Fruit fly (Drosophila melanogaster) whole organism, pupa: ENCODE results near the gene Ufsp2.

Experiments used
- CG10348 ChIP-seq: fragments of 200-800 bp; sonication (Bioruptor generic); IDR thresholded peaks from 2 replicates; pipeline ENCODE4 v1.3.6; 2022; ENCODE audit warnings: missing biosample characterization, missing genetic modification characterization
- CG12605 ChIP-seq: fragments of 200-800 bp; sonication (Bioruptor generic); IDR thresholded peaks from 2 replicates; pipeline ENCODE4 v1.3.6; 2022; ENCODE audit warnings: missing biosample characterization, missing genetic modification characterization
- CG13204 ChIP-seq: fragments of 200-800 bp; sonication (Bioruptor generic); optimal IDR thresholded peaks from 2 replicates; lab custom pipeline; 2018; ENCODE audit warnings: missing biosample characterization, mild to moderate bottlenecking, missing genetic modification characterization, moderate library complexity
- CG14655 ChIP-seq: fragments of 200-800 bp; sonication (Bioruptor generic); optimal IDR thresholded peaks from 3 replicates; lab custom pipeline; 2017; ENCODE audit warnings: mild to moderate bottlenecking, missing biosample characterization, missing genetic modification reagents, missing genetic modification characterization
- CG15710 ChIP-seq: fragments of 200-800 bp; sonication (Bioruptor generic); optimal IDR thresholded peaks from 2 replicates; lab custom pipeline; 2018; ENCODE audit warnings: missing biosample characterization, mild to moderate bottlenecking, missing genetic modification characterization, moderate library complexity
- CG17806 ChIP-seq: fragments of 200-800 bp; sonication (Bioruptor generic); optimal IDR thresholded peaks from 2 replicates; lab custom pipeline; 2018; ENCODE audit warnings: missing biosample characterization, mild to moderate bottlenecking, missing genetic modification characterization, moderate library complexity
- CG32121 ChIP-seq: fragments of 200-800 bp; sonication (Bioruptor generic); IDR thresholded peaks from 2 replicates; pipeline ENCODE4 v1.3.6; 2022; ENCODE audit warnings: missing biosample characterization, missing genetic modification characterization
- CG34367 ChIP-seq: fragments of 200-800 bp; sonication (Bioruptor generic); optimal IDR thresholded peaks from 2 replicates; lab custom pipeline; 2018; ENCODE audit warnings: missing biosample characterization, mild to moderate bottlenecking, missing genetic modification characterization
- CG4496 ChIP-seq: fragments of 200-800 bp; sonication (Bioruptor generic); IDR thresholded peaks from 3 replicates; pipeline ENCODE4 v1.3.6; 2022; ENCODE audit warnings: missing biosample characterization, missing genetic modification characterization
- CG8159 ChIP-seq: fragments of 200-800 bp; sonication (Bioruptor generic); optimal IDR thresholded peaks from 3 replicates; lab custom pipeline; 2018; ENCODE audit warnings: missing biosample characterization, mild to moderate bottlenecking, missing genetic modification characterization, moderate library complexity
- CG8301 ChIP-seq: fragments of 200-800 bp; sonication (Bioruptor generic); optimal IDR thresholded peaks from 2 replicates; lab custom pipeline; 2018; ENCODE audit warnings: missing biosample characterization, mild to moderate bottlenecking, missing genetic modification characterization
- CG9948 ChIP-seq: fragments of 200-800 bp; sonication (Bioruptor generic); optimal IDR thresholded peaks from 2 replicates; lab custom pipeline; 2018; ENCODE audit warnings: missing biosample characterization, mild to moderate bottlenecking, missing genetic modification characterization, moderate library complexity
- D1 ChIP-seq: fragments of 200-800 bp; sonication (Bioruptor generic); optimal IDR thresholded peaks from 2 replicates; lab custom pipeline; 2018; ENCODE audit warnings: missing biosample characterization, mild to moderate bottlenecking, missing genetic modification characterization, moderate library complexity
- EcR ChIP-seq: fragments of 200-800 bp; sonication (Bioruptor generic); optimal IDR thresholded peaks from 3 replicates; lab custom pipeline; 2019; ENCODE audit warnings: missing biosample characterization, missing genetic modification characterization, mild to moderate bottlenecking, moderate library complexity, missing genetic modification reagents
- Ets98B ChIP-seq: fragments of 200-800 bp; sonication (Bioruptor generic); IDR thresholded peaks from 2 replicates; pipeline ENCODE4 v1.3.6; 2022; ENCODE audit warnings: missing biosample characterization, missing genetic modification characterization
- Pif1A ChIP-seq: fragments of 200-800 bp; sonication (Bioruptor generic); optimal IDR thresholded peaks from 3 replicates; lab custom pipeline; 2016; ENCODE audit warnings: missing biosample characterization, missing genetic modification characterization
- Pif1B ChIP-seq: fragments of 200-800 bp; sonication (Bioruptor generic); optimal IDR thresholded peaks from 3 replicates; lab custom pipeline; 2016; ENCODE audit warnings: missing biosample characterization, missing genetic modification characterization
- Snoo ChIP-seq: fragments of 200-800 bp; sonication (Bioruptor generic); optimal IDR thresholded peaks from 3 replicates; lab custom pipeline; 2017; ENCODE audit warnings: missing biosample characterization, mild to moderate bottlenecking, missing genetic modification characterization, inconsistent platforms
- fd96Ca ChIP-seq: fragments of 200-800 bp; sonication (Bioruptor generic); IDR thresholded peaks from 3 replicates; pipeline ENCODE4 v1.3.6; 2022; ENCODE audit warnings: missing biosample characterization, missing genetic modification characterization
- gl ChIP-seq: fragments of 200-800 bp; sonication (Bioruptor generic); optimal IDR thresholded peaks from 2 replicates; lab custom pipeline; 2018; ENCODE audit warnings: missing biosample characterization, mild to moderate bottlenecking, missing genetic modification characterization
- rn ChIP-seq: fragments of 200-800 bp; sonication (Bioruptor generic); IDR thresholded peaks from 2 replicates; pipeline ENCODE4 v1.3.6; 2022; ENCODE audit warnings: missing biosample characterization, missing genetic modification characterization

Gene Ufsp2

DNA sequence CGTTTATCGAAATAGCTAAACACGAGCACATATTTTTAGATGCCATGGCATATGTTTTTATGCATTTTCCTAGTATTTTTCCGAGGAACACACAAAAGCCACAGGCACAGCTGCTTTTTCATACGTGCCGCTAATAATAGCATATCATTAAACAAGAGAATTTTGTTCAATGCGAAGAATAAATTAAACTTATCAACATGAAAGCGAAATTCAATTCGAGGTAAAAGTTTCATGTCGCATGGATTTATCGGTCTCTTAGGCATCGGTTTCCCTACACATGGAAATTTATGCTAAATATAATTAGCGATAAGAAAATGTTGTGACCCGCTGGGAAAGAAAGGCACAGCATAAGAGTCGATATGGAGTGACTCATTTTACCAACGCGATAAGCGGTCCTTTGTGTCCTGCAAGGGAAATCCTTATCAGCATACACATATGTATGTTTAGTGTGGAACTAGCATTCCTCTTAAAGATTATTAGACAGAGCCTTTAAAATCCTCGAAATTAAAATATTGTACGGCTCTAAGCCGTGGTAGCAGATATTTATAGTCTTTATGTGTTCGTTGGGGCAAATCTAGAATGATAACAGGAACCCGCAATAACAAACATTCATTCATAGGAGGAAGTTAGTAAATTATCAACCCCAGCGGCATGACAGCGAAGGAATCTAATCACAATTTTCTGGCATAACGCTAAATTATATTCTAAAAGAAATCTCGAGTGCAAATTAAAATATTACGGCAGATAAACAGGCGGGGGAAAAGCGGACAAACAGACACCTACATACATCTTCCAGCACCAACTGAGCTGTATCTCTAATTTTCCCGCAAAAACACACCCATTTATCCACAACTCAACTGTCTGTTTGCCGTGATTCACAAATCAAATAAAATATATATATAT is 44.7 kb upstream of the Ufsp2 start, which contains the start of gene CG43248:
TSS of gene CG43248 (minus strand) at position 51 of the 903 bp plus-strand sequence.
- TF ChIP-seq CG8159, result no peak
- TF ChIP-seq CG17806 (tag; lab: Kevin White, UChicago), result no peak
- no peak for TF ChIP-seq rn (GFP tag; lab: Robert Waterston, UW)
- no peak for TF ChIP-seq CG13204
- TF ChIP-seq fd96Ca, result no peak
- TF ChIP-seq CG8301 (tag; lab: Kevin White, UChicago), result no peak
- no peak for TF ChIP-seq CG9948 (tag; lab: Kevin White, UChicago)

DNA sequence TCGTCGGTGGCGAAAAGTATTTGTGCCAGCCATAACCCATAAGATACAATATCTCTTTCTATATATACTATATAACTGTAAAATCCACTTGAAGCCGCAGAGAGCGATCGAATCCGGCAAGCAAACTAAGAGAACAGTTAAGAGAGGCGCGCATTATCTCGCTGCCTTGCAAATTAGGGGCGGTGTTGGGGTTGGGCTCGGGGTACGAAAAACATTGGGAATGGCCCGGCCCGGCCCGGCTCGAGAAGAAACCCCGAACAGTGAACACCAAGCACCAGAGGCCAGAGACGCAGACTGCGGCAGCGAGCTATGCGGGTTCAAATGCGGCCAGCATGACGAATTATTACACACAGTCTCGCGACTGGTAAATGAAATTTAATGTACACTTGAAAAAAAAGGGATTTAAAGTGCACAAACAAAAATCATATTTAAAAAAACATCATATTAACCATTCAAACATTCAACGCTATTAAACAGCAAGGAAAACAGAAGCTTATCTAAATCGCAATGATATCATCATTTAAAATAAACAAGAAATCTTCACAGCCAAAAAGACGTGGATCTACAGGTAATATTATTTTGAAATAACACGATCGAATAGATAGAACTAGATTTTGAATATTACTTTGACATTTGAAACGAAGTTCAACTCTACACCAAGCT is 43.9 kb upstream of the Ufsp2 start:
- no peak for TF ChIP-seq CG13204
- no peak for TF ChIP-seq Pif1A (GFP tag; lab: Kevin White, UChicago)
- peak; percentile 51; the same call in 2 of the 3 replicates for TF ChIP-seq fd96Ca
- TF ChIP-seq Pif1B (GFP tag; lab: Kevin White, UChicago), result no peak
- TF ChIP-seq gl (tag; lab: Kevin White, UChicago), result no peak
- no peak for TF ChIP-seq CG34367 (tag; lab: Kevin White, UChicago)
- 0 out of 2 replicates have a peak, but pooled peaks have one; percentile 6 for TF ChIP-seq CG10348 (GFP tag; lab: Robert Waterston, UW)
- peak; percentile 60 for TF ChIP-seq CG8301 (tag; lab: Kevin White, UChicago)
- peak; percentile 45 for TF ChIP-seq CG9948 (tag; lab: Kevin White, UChicago)
- TF ChIP-seq CG32121 (GFP tag; lab: Robert Waterston, UW), result peak; percentile 50; the same call in 1 of the 2 replicates
- TF ChIP-seq CG15710, result peak; percentile 9
- TF ChIP-seq CG12605 (GFP tag; lab: Robert Waterston, UW), result peak; percentile 40
- TF ChIP-seq CG8159, result peak; percentile 63
- TF ChIP-seq Ets98B (GFP tag; lab: Robert Waterston, UW), result peak; percentile 64; the same call in 1 of the 2 replicates
- peak; percentile 73 for TF ChIP-seq EcR
- TF ChIP-seq CG4496 (GFP tag; lab: Robert Waterston, UW), result peak; percentile 90
- TF ChIP-seq Snoo (tag; lab: Kevin White, UChicago), result peak; percentile 3
- peak; percentile 79 for TF ChIP-seq CG14655 (GFP tag; lab: Kevin White, UChicago)
- TF ChIP-seq CG17806 (tag; lab: Kevin White, UChicago), result peak; percentile 4
- TF ChIP-seq D1, result no peak
- 0 out of 2 replicates have a peak, but pooled peaks have one; percentile 31 for TF ChIP-seq rn (GFP tag; lab: Robert Waterston, UW)

DNA sequence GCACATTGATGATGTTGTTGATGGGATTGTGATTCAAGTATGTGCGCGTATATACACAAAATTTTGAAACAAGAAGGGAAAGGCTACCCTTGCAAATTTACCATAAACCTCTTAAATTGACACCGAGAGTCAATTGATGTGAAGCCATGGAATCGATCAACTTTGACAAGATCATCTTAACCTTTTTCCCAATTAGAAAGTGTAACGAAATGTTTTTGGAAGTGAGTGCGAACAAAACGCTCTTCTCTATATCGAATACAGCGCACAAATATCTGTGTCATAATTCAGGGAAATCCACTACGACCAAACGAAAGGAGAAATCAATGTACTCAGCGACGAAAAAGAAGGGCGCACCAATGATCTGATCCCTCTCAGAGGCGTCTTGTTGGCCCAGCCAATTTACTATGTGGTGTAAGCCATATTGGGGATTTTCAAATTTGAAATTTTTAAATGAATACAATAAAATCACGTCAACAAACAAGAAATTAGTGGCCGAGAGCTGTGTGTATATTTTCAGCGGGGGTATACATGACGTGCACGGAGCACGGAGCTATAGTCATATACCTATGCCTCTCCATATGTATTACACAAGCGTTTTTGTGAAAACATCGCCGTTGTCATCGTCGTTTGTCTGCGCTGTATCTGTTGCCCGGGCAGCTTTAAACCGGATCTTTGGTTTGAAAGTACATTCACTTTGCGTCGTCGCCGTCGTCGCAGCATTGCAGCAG is 42.8 kb upstream of the Ufsp2 start:
- TF ChIP-seq CG14655 (GFP tag; lab: Kevin White, UChicago), result peak; percentile 82
- peak; percentile 69 for TF ChIP-seq CG8159
- peak; percentile 23; the same call in 1 of the 2 replicates for TF ChIP-seq CG32121 (GFP tag; lab: Robert Waterston, UW)
- peak; percentile 60; the same call in 1 of the 3 replicates for TF ChIP-seq CG4496 (GFP tag; lab: Robert Waterston, UW)
- peak; percentile 48 for TF ChIP-seq D1
- peak; percentile 79 for TF ChIP-seq CG9948 (tag; lab: Kevin White, UChicago)
- TF ChIP-seq CG15710, result peak; percentile 67
- TF ChIP-seq rn (GFP tag; lab: Robert Waterston, UW), result no peak
- TF ChIP-seq EcR, result peak; percentile 52
- TF ChIP-seq Pif1B (GFP tag; lab: Kevin White, UChicago), result peak; percentile 83
- peak; percentile 79; the same call in 2 of the 3 replicates for TF ChIP-seq fd96Ca
- TF ChIP-seq CG17806 (tag; lab: Kevin White, UChicago), result peak; percentile 68
- TF ChIP-seq CG10348 (GFP tag; lab: Robert Waterston, UW), result no peak
- peak; percentile 33 for TF ChIP-seq CG13204
- peak; percentile 62 for TF ChIP-seq Snoo (tag; lab: Kevin White, UChicago)
- TF ChIP-seq CG34367 (tag; lab: Kevin White, UChicago), result peak; percentile 61
- TF ChIP-seq CG12605 (GFP tag; lab: Robert Waterston, UW), result peak; percentile 15; the same call in 1 of the 2 replicates
- peak; percentile 73 for TF ChIP-seq Pif1A (GFP tag; lab: Kevin White, UChicago)
- peak; percentile 41 for TF ChIP-seq Ets98B (GFP tag; lab: Robert Waterston, UW)
- peak; percentile 70 for TF ChIP-seq CG8301 (tag; lab: Kevin White, UChicago)
- TF ChIP-seq gl (tag; lab: Kevin White, UChicago), result peak; percentile 56

DNA sequence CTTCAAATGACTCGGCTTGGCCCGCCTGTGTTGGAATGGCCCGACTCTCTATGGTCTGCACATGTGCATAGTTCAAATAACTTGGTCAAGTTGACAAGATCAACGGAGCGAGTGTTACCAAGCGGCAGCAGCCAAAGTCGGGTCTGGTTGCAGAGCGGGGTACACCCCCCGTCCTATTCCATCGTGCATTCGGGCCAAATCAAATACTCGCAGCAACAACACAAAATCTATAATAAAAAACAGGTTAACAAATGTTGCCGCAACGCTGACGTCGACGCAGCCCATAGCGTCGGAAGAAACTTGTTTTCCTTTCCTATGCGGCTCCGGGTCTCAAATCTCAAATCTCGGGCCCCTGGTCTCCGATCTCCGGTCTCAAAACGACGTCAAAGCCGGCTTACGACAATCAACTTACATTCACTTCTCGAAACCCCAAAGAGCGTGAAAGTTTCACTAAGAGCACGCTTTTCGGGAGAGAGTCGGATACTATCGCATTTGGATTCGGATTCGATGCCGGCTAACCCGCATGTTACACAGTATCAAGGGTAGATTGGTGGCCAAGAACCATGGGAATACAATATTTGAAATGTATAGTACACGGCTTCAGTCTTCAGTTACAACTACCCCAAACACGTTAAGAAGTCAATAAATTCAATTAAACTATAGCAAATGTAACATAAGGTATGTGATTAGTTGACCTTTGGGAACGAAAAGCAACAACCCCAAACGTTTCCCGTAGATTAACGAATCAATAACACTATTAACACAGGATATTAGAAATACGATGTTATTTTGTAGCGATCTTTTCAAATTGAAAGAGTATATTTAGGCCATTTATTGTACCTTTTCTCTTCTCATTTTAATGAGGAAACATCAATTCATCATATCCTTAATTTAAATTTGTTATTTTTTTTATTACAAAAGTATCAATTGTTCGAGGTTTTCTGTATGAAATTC is 41.8 kb upstream of the Ufsp2 start:
- TF ChIP-seq CG15710 (peak; percentile 73), CG14655 (GFP tag; lab: Kevin White, UChicago) (peak; percentile 83), CG17806 (tag; lab: Kevin White, UChicago) (peak; percentile 59), CG12605 (GFP tag; lab: Robert Waterston, UW) (0 out of 2 replicates have a peak, but pooled peaks have one; percentile 9), rn (GFP tag; lab: Robert Waterston, UW) (no peak), Pif1A (GFP tag; lab: Kevin White, UChicago) (peak; percentile 69), CG9948 (tag; lab: Kevin White, UChicago) (peak; percentile 72), CG13204 (no peak), CG8159 (peak; percentile 69), CG34367 (tag; lab: Kevin White, UChicago) (peak; percentile 50), CG8301 (tag; lab: Kevin White, UChicago) (peak; percentile 72), fd96Ca (peak; percentile 18; the same call in 2 of the 3 replicates), CG10348 (GFP tag; lab: Robert Waterston, UW) (no peak), CG32121 (GFP tag; lab: Robert Waterston, UW) (0 out of 2 replicates have a peak, but pooled peaks have one; percentile 10), Ets98B (GFP tag; lab: Robert Waterston, UW) (no peak), EcR (no peak), Pif1B (GFP tag; lab: Kevin White, UChicago) (peak; percentile 42), Snoo (tag; lab: Kevin White, UChicago) (peak; percentile 81), CG4496 (GFP tag; lab: Robert Waterston, UW) (peak; percentile 48; the same call in 2 of the 3 replicates)
